Fruit fly (Drosophila melanogaster): Measurements from ENCODE around the gene PTPMT1.

The PTPMT1 gene

dm6 chr3R:23752728-23753127 lies 5.4 kb upstream of the PTPMT1 start, which contains the start of the genes RanBP3 and Rpt5 (continued):
- no peak for TF ChIP-seq odd (GFP tag; optimal IDR thresholded peaks at IDR 0.05)
- peak; percentile 49; the same call in 2 of the 3 replicates for TF ChIP-seq row (GFP tag; IDR thresholded peaks at IDR 0.05)
- no peak for TF ChIP-seq Oaz (GFP tag; IDR thresholded peaks at IDR 0.05)
- TF ChIP-seq CG3281 (GFP tag; optimal IDR thresholded peaks at IDR 0.05): peak; percentile 57
- TF ChIP-seq danr (GFP tag; IDR thresholded peaks at IDR 0.05): no peak
- peak; percentile 89 for TF ChIP-seq pzg (GFP tag; optimal IDR thresholded peaks at IDR 0.05)
- no peak for TF ChIP-seq CG5180 (GFP tag; optimal IDR thresholded peaks at IDR 0.05)
- TF ChIP-seq fu2 (GFP tag; optimal IDR thresholded peaks at IDR 0.05): peak; percentile 61
- TF ChIP-seq Fer1 (GFP tag; optimal IDR thresholded peaks at IDR 0.05): peak; percentile 65
- peak; percentile 52 for TF ChIP-seq Side (GFP tag; optimal IDR thresholded peaks at IDR 0.05)
- TF ChIP-seq kni (GFP tag; optimal IDR thresholded peaks at IDR 0.05): no peak
- no peak for TF ChIP-seq CG8924 (tag; optimal IDR thresholded peaks at IDR 0.05)
- TF ChIP-seq sd (tag; optimal IDR thresholded peaks at IDR 0.05): no peak
- peak; percentile 62; the same call in 1 of the 3 replicates for TF ChIP-seq ken (GFP tag; IDR thresholded peaks at IDR 0.05)
- TF ChIP-seq YL-1 (GFP tag; optimal IDR thresholded peaks at IDR 0.05): peak; percentile 91
- no peak for TF ChIP-seq CG1832 (GFP tag; optimal IDR thresholded peaks at IDR 0.05)
- TF ChIP-seq NC2β (GFP tag; optimal IDR thresholded peaks at IDR 0.05): peak; percentile 20
- peak; percentile 74 for TF ChIP-seq tna (GFP tag; IDR thresholded peaks at IDR 0.05; ENCODE audit: partially characterized antibody)
- no peak for TF ChIP-seq jing (GFP tag; optimal IDR thresholded peaks at IDR 0.05)
- no peak for TF ChIP-seq psq (GFP tag; optimal IDR thresholded peaks at IDR 0.05)
- peak; percentile 48 for TF ChIP-seq Fer3 (tag; optimal IDR thresholded peaks at IDR 0.05)
- no peak for TF ChIP-seq tll (GFP tag; optimal IDR thresholded peaks at IDR 0.05)
- peak; percentile 56 for TF ChIP-seq CG1647 (GFP tag; optimal IDR thresholded peaks at IDR 0.05)
- TF ChIP-seq cato (GFP tag; optimal IDR thresholded peaks at IDR 0.05; ENCODE audit: borderline replicate concordance): no peak
- TF ChIP-seq Dp (GFP tag; optimal IDR thresholded peaks at IDR 0.05): peak; percentile 55
- TF ChIP-seq H15 (GFP tag; IDR thresholded peaks at IDR 0.05): peak; percentile 6; the same call in 1 of the 3 replicates
- TF ChIP-seq CG8290 (GFP tag; optimal IDR thresholded peaks at IDR 0.05): no peak
- no peak for TF ChIP-seq CG8290 (tag; optimal IDR thresholded peaks at IDR 0.05)
- no peak for TF ChIP-seq gsb (GFP tag; IDR thresholded peaks at IDR 0.05)
- no peak for TF ChIP-seq Gsc (GFP tag; IDR thresholded peaks at IDR 0.05)
- no peak for TF ChIP-seq Hand (GFP tag; optimal IDR thresholded peaks at IDR 0.05)
- TF ChIP-seq CG2129 (GFP tag; IDR thresholded peaks at IDR 0.05; ENCODE audit: partially characterized antibody): peak; percentile 46; the same call in 1 of the 2 replicates
- TF ChIP-seq pros (GFP tag; optimal IDR thresholded peaks at IDR 0.05): no peak
- TF ChIP-seq CG34422 (GFP tag; IDR thresholded peaks at IDR 0.05): peak; percentile 66; the same call in 2 of the 3 replicates
- TF ChIP-seq CG10431 (GFP tag; optimal IDR thresholded peaks at IDR 0.05): no peak
- no peak for TF ChIP-seq gt (GFP tag; IDR thresholded peaks at IDR 0.05)
- TF ChIP-seq btn (GFP tag; optimal IDR thresholded peaks at IDR 0.05): no peak
- no peak for TF ChIP-seq CG14050 (GFP tag; IDR thresholded peaks at IDR 0.05)
- peak; percentile 89 for TF ChIP-seq MESR4 (GFP tag; optimal IDR thresholded peaks at IDR 0.05)
- peak; percentile 78 for TF ChIP-seq hb (GFP tag; IDR thresholded peaks at IDR 0.05; ENCODE audit: partially characterized antibody)
- TF ChIP-seq CG2712 (tag; optimal IDR thresholded peaks at IDR 0.05): peak; percentile 31
- no peak for TF ChIP-seq CG11723 (GFP tag; optimal IDR thresholded peaks at IDR 0.05)
- no peak for TF ChIP-seq wek (GFP tag; optimal IDR thresholded peaks at IDR 0.05)
- TF ChIP-seq CG12219 (GFP tag; optimal IDR thresholded peaks at IDR 0.05): no peak
- TF ChIP-seq vvl (GFP tag; IDR thresholded peaks at IDR 0.05): peak; percentile 70
- no peak for TF ChIP-seq ap (GFP tag; IDR thresholded peaks at IDR 0.05)
- no peak for TF ChIP-seq CG1529 (GFP tag; optimal IDR thresholded peaks at IDR 0.05)
- TF ChIP-seq pb (GFP tag; optimal IDR thresholded peaks at IDR 0.05): peak; percentile 36
- TF ChIP-seq caup (GFP tag; optimal IDR thresholded peaks at IDR 0.05; ENCODE audit: severe bottlenecking): peak; percentile 75
- peak; percentile 57 for TF ChIP-seq E2f2 (GFP tag; IDR thresholded peaks at IDR 0.05)
- TF ChIP-seq CG4820 (GFP tag; optimal IDR thresholded peaks at IDR 0.05): peak; percentile 3
